Worm (Caenorhabditis elegans) whole organism, L2 larva: ENCODE measurements around the gene wrt-8.

Experiments
- ceh-82 ChIP-seq: fragments of 150-350 bp; optimal IDR thresholded peaks from 2 replicates; lab custom pipeline; 2014; ENCODE audit warnings: missing biosample characterization, missing genetic modification characterization
- elt-3 ChIP-seq: sonication (generic microtip); optimal IDR thresholded peaks from 2 replicates; lab custom pipeline; 2017; ENCODE audit warnings: missing biosample characterization, missing genetic modification characterization
- lsy-2 ChIP-seq, 2 experiments: fragments of 150-350 bp in 1 of 2; sonication (generic microtip) in 1 of 2; optimal IDR thresholded peaks; 2 replicates each; lab custom pipeline; 2014 to 2017; ENCODE audit warnings: missing biosample characterization in 2 of 2, missing genetic modification characterization in 2 of 2
- mdl-1 ChIP-seq, 2 experiments: fragments of 150-350 bp in 1 of 2; sonication (generic microtip) in 1 of 2; optimal IDR thresholded peaks; 2 replicates each; lab custom pipeline; 2017; ENCODE audit warnings: missing biosample characterization in 2 of 2, missing genetic modification characterization in 2 of 2
- nhr-25 ChIP-seq: fragments of 150-350 bp; sonication (generic microtip); optimal IDR thresholded peaks from 3 replicates; lab custom pipeline; 2014; ENCODE audit warnings: missing biosample characterization, missing genetic modification characterization

DNA sequence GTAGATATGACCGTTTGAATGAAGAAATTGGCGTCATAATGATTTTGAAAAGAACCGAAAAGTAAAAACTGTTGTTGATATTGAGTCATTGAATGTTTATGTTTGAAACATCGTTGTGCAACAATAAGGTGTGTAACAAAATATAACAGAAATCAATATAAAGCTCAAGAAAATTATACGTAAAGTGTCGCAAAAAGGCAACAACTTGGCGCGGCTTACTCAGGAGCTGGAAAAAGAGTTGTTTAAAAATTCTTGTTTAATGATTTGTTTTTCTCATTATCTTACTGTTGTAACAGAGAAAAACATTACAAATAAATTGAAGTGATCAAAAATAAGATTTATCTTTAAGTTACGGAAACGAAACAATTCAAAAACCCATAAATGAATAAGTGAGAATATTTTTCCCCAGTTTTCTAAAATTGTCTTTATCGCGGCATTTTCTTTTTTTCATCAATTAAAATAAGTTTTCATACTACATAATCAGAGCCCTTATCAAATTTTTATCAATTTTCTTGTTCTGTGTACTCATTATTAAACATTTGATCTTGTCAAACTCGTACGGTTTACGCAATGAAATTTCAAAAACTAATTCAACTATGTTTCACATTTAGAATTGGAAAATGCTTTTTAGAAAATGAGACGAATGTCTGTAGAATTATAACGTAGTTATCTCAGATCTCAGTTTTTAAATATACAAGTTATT, 16.5 kb downstream of the wrt-8 start, which contains the start of gene ZK1037.6:
- TF ChIP-seq ceh-82 (tag; lab: Kevin White, UChicago) (no peak), mdl-1 (tag; optimal IDR thresholded peaks at IDR 0.05; lab: Kevin White, UChicago) (no peak), lsy-2 (tag; optimal IDR thresholded peaks at IDR 0.05; lab: Kevin White, UChicago) (no peak), nhr-25 (tag; lab: Kevin White, UChicago) (no peak), elt-3 (tag; lab: Kevin White, UChicago) (no peak)
